Fruit fly (Drosophila melanogaster) whole organism: ENCODE data around the gene CG13048.

Experiments
- Dll ChIP-seq: fragments of >200 bp; optimal IDR thresholded peaks from 2 replicates; lab custom pipeline; 2017
- EcR ChIP-seq, 2 experiments: fragments of >200 bp; optimal IDR thresholded peaks; 2 replicates each; lab custom pipeline; 2017; ENCODE audit warnings: missing biosample characterization in 2 of 2, missing genetic modification characterization in 2 of 2, missing genetic modification reagents in 2 of 2
- pan ChIP-seq: fragments of >200 bp; optimal IDR thresholded peaks from 2 replicates; lab custom pipeline; 2017
- psq ChIP-seq: fragments of >200 bp; optimal IDR thresholded peaks from 2 replicates; lab custom pipeline; 2017
- usp ChIP-seq: fragments of >200 bp; optimal IDR thresholded peaks from 2 replicates; lab custom pipeline; 2017; ENCODE audit warnings: missing biosample characterization, missing genetic modification characterization, mixed read lengths

DNA sequence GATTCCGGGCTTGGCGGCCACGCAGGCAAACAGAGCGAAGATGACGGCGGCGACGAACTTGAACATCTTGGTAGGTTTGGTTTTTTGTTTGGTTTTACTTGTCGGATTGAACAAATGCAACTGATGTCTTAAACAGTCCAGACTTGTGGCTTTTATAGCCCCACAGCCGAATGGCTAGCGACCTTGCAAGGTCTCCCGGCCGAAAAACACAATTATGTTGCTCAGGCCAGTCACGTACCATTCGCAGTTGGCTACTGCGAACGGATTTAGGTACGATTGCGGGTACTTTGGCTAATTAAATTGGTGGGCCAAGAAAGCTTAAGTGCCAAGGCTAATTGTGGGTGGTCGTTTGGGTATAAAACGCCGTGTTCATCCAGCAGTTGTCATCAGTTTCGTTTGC, 18.7 kb downstream of the CG13048 start, which contains the start of the genes CG13051 and CG13069:
- no peak for TF ChIP-seq usp (GFP tag; lab: Kevin White, UChicago)
- no peak for TF ChIP-seq Dll (lab: Kevin White, UChicago)
- TF ChIP-seq pan (lab: Kevin White, UChicago) = no peak
- TF ChIP-seq psq (lab: Kevin White, UChicago) = no peak
- TF ChIP-seq EcR (GFP tag; optimal IDR thresholded peaks at IDR 0.05; lab: Kevin White, UChicago) = no peak
